Fruit fly (Drosophila melanogaster) whole organism, adult: ENCODE data around the gene to.

Experiments
- CG11617 ChIP-seq: fragments of 200-800 bp; sonication (Bioruptor generic); optimal IDR thresholded peaks from 2 replicates; lab custom pipeline; 2017; ENCODE audit warnings: mild to moderate bottlenecking, missing biosample characterization, missing genetic modification reagents, missing genetic modification characterization
- CG12768 ChIP-seq: fragments of 200-800 bp; sonication (Bioruptor generic); optimal IDR thresholded peaks from 2 replicates; lab custom pipeline; 2017; ENCODE audit warnings: missing biosample characterization, missing genetic modification characterization, mild to moderate bottlenecking, moderate library complexity, missing genetic modification reagents
- CG14711 ChIP-seq: fragments of 200-800 bp; sonication (Bioruptor generic); optimal IDR thresholded peaks from 2 replicates; lab custom pipeline; 2018; ENCODE audit warnings: missing biosample characterization, mild to moderate bottlenecking, missing genetic modification characterization, moderate library complexity
- CG1620 ChIP-seq: fragments of 200-800 bp; sonication (Bioruptor generic); optimal IDR thresholded peaks from 2 replicates; lab custom pipeline; 2016; ENCODE audit warnings: missing biosample characterization, missing genetic modification characterization
- CG33017 ChIP-seq: fragments of 200-800 bp; sonication (Bioruptor generic); optimal IDR thresholded peaks from 2 replicates; lab custom pipeline; 2018; ENCODE audit warnings: missing biosample characterization, mild to moderate bottlenecking, missing genetic modification characterization, moderate library complexity
- CG5204 ChIP-seq: fragments of 200-800 bp; sonication (Bioruptor generic); optimal IDR thresholded peaks from 2 replicates; lab custom pipeline; 2016; ENCODE audit warnings: missing biosample characterization, missing genetic modification characterization
- CG7045 ChIP-seq: fragments of 200-800 bp; sonication (Bioruptor generic); optimal IDR thresholded peaks from 2 replicates; lab custom pipeline; 2017; ENCODE audit warnings: missing biosample characterization, mild to moderate bottlenecking, missing genetic modification characterization
- CG7101 ChIP-seq: fragments of 200-800 bp; sonication (Bioruptor generic); optimal IDR thresholded peaks from 2 replicates; lab custom pipeline; 2018; ENCODE audit warnings: missing biosample characterization, mild to moderate bottlenecking, missing genetic modification characterization, moderate library complexity
- Clk ChIP-seq: fragments of 200-800 bp; sonication (Bioruptor generic); optimal IDR thresholded peaks from 2 replicates; lab custom pipeline; 2017; ENCODE audit warnings: missing biosample characterization, missing genetic modification characterization
- Crg-1 ChIP-seq: fragments of 200-800 bp; sonication (Bioruptor generic); optimal IDR thresholded peaks from 2 replicates; lab custom pipeline; 2016; ENCODE audit warnings: missing biosample characterization, missing genetic modification characterization
- Hr96 ChIP-seq: fragments of 200-800 bp; sonication (Bioruptor generic); optimal IDR thresholded peaks from 2 replicates; lab custom pipeline; 2016; ENCODE audit warnings: missing biosample characterization, missing genetic modification characterization
- Mnt ChIP-seq: fragments of 200-800 bp; sonication (Bioruptor generic); optimal IDR thresholded peaks from 2 replicates; lab custom pipeline; 2016; ENCODE audit warnings: missing biosample characterization, mild to moderate bottlenecking, missing genetic modification characterization
- bab1 ChIP-seq: fragments of 200-800 bp; sonication (Bioruptor generic); optimal IDR thresholded peaks from 3 replicates; lab custom pipeline; 2019; ENCODE audit warnings: missing biosample characterization, mild to moderate bottlenecking, missing genetic modification characterization, moderate library complexity
- cic ChIP-seq: fragments of 200-800 bp; sonication (Bioruptor generic); optimal IDR thresholded peaks from 2 replicates; lab custom pipeline; 2017; ENCODE audit warnings: missing biosample characterization, mild to moderate bottlenecking, missing genetic modification characterization, moderate library complexity
- cnc ChIP-seq, 2 experiments: fragments of >200 bp; optimal IDR thresholded peaks; 2 replicates each; lab custom pipeline; 2017
- kay ChIP-seq: fragments of 200-800 bp; sonication (Bioruptor generic); peaks from one replicate; lab custom pipeline; 2016; ENCODE audit warnings: missing biosample characterization, missing genetic modification characterization, borderline replicate concordance
- ovo ChIP-seq: fragments of 200-800 bp; sonication (Bioruptor generic); optimal IDR thresholded peaks from 2 replicates; lab custom pipeline; 2016; ENCODE audit warnings: missing biosample characterization, missing genetic modification characterization
- pad ChIP-seq: fragments of 200-800 bp; sonication (Bioruptor generic); optimal IDR thresholded peaks from 3 replicates; lab custom pipeline; 2017; ENCODE audit warnings: missing biosample characterization, missing genetic modification characterization, mild to moderate bottlenecking, moderate library complexity, missing genetic modification reagents
- tj ChIP-seq: fragments of 200-800 bp; sonication (Bioruptor generic); optimal IDR thresholded peaks from 3 replicates; lab custom pipeline; 2017; ENCODE audit warnings: missing biosample characterization, mild to moderate bottlenecking, missing genetic modification characterization, moderate library complexity
- toe ChIP-seq: fragments of 200-800 bp; sonication (Bioruptor generic); optimal IDR thresholded peaks from 2 replicates; lab custom pipeline; 2016; ENCODE audit warnings: missing biosample characterization, missing genetic modification characterization

Gene to

DNA sequence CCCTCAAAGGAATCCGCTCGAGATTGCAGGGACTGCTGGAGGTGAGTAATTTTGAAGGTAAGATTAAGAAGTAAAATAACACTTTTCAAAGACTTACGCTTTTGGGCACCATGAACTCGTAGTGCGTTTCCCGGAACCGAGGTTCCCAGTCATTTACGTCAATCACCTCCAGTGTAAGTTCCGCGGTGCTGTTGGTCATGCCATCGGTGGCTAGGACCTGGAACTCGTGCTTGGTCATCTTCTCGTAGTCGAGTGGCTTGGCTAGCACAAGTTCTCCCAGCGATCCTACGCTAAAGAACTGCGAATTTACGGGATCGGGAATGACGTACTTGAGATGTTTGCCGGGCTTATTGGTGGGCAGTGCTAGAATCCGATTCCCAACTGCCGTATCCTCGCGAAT lies 14.5 kb upstream of the to start:
- TF ChIP-seq CG33017 (tag; lab: Kevin White, UChicago) (no peak), Crg-1 (no peak), kay (GFP tag; lab: Kevin White, UChicago) (no peak), cnc (optimal IDR thresholded peaks at IDR 0.05; lab: Kevin White, UChicago) (no peak), CG12768 (no peak), cic (GFP tag; lab: Kevin White, UChicago) (no peak), CG14711 (tag; lab: Kevin White, UChicago) (no peak), Mnt (GFP tag; lab: Kevin White, UChicago) (no peak), ovo (GFP tag; lab: Kevin White, UChicago) (no peak), CG5204 (GFP tag; lab: Kevin White, UChicago) (no peak), CG7045 (GFP tag; lab: Kevin White, UChicago) (no peak), bab1 (GFP tag; lab: Kevin White, UChicago) (no peak), Clk (GFP tag; lab: Kevin White, UChicago) (no peak), CG11617 (no peak), Hr96 (no peak), CG1620 (GFP tag; lab: Kevin White, UChicago) (no peak), toe (GFP tag; lab: Kevin White, UChicago) (no peak), pad (GFP tag; lab: Kevin White, UChicago) (no peak), tj (GFP tag; lab: Kevin White, UChicago) (no peak)

DNA sequence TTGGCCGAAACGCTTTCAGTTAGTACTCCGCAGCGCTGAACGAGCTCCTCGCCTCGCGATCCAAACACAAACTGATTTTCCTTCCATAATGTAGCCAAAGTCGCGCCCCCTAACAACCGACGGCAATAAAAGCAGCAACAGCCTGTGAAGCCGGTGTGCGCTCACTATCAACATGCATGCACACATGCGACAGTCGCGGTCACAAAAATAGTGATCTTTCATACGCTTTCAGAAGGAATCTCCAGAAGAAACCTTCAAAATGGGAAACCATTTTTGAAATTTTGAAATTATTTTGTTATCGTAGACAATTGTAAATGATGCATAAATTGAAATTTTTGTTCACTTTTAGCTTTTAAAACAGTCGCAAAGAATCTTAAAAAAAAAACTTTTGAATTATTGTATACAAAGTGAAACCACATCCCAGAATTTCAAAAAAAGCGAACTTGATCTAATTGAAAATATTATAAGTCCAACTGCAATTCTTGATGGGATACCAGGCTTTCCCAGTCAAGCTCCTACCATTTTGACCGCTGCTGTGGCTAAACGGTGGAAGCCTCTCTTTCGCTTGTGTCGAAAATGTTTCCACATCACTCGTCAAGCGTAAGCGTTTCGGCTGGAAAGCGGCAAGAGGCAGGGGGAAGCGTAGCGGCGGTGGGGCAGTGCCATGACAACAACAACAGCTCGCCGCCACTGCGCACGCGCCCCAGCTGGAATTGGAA lies 7.5 kb upstream of the to start, which contains the start of gene Cad96Cb:
Gene Cad96Cb, minus strand, starts transcription at position 51 of the 719 bp plus-strand sequence.
- TF ChIP-seq CG14711 (tag; lab: Kevin White, UChicago) = no peak

DNA sequence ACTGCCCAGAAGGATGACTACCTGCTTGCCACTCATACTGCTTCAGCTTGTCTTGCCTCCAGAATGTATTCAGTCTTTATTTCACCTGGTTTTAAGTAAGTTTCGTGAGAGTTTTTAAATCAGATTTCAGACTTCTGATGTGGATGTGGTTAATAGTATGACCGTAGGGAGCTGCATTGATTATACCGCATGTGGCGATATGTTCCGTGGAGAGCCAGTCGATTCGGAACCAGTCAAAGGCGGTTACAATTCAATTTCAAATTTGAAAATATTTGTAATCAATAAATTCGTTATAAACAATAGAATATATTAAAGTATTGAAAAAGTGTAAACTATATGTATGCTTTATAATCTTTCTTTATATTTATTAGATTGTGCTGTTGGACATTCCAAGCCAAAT lies 4.6 kb upstream of the to start, which contains the start of gene Sil1:
Gene Sil1, minus strand, starts transcription at position 168 of the 400 bp plus-strand sequence.
- TF ChIP-seq CG7045 (GFP tag; lab: Kevin White, UChicago) (no peak), toe (GFP tag; lab: Kevin White, UChicago) (no peak), CG1620 (GFP tag; lab: Kevin White, UChicago) (no peak), Hr96 (no peak), CG5204 (GFP tag; lab: Kevin White, UChicago) (no peak), cnc (optimal IDR thresholded peaks at IDR 0.05; lab: Kevin White, UChicago) (no peak), Clk (GFP tag; lab: Kevin White, UChicago) (no peak), CG12768 (no peak), CG7101 (tag; lab: Kevin White, UChicago) (no peak), CG14711 (tag; lab: Kevin White, UChicago) (no peak), ovo (GFP tag; lab: Kevin White, UChicago) (no peak), bab1 (GFP tag; lab: Kevin White, UChicago) (no peak)

DNA sequence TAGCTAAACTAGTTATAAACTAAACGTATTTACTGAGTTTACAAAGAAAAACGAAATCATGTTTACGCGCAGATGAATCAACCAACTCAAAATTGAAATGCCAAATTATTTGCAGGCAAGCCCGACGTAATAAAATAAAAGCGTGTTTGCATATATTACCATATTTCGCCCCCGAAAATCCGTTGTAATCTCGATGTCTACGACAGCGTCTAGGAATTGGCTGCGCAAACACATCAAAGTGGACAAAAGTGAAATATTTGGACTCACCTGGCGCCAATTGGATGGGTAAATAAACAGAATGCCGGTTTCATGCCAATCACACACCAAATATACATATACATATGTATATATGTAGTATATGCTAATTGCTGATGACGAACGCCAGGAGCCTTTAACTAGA lies 3.9 kb upstream of the to start:
- TF ChIP-seq CG1620 (GFP tag; lab: Kevin White, UChicago) (no peak), Crg-1 (no peak), ovo (GFP tag; lab: Kevin White, UChicago) (no peak)

- TF ChIP-seq pad (GFP tag; lab: Kevin White, UChicago) (no peak), kay (GFP tag; lab: Kevin White, UChicago) (no peak), CG12768 (no peak), bab1 (GFP tag; lab: Kevin White, UChicago) (no peak), CG11617 (no peak), CG33017 (tag; lab: Kevin White, UChicago) (no peak), CG1620 (GFP tag; lab: Kevin White, UChicago) (no peak), cnc (optimal IDR thresholded peaks at IDR 0.05; lab: Kevin White, UChicago) (no peak)
Observed at dm6 chr3R:25237314-25237713, 2.7 kb upstream of the to start, which contains the start of gene Jhbp7. Jhbp7 (plus strand) TSS chr3R:25237614.

DNA sequence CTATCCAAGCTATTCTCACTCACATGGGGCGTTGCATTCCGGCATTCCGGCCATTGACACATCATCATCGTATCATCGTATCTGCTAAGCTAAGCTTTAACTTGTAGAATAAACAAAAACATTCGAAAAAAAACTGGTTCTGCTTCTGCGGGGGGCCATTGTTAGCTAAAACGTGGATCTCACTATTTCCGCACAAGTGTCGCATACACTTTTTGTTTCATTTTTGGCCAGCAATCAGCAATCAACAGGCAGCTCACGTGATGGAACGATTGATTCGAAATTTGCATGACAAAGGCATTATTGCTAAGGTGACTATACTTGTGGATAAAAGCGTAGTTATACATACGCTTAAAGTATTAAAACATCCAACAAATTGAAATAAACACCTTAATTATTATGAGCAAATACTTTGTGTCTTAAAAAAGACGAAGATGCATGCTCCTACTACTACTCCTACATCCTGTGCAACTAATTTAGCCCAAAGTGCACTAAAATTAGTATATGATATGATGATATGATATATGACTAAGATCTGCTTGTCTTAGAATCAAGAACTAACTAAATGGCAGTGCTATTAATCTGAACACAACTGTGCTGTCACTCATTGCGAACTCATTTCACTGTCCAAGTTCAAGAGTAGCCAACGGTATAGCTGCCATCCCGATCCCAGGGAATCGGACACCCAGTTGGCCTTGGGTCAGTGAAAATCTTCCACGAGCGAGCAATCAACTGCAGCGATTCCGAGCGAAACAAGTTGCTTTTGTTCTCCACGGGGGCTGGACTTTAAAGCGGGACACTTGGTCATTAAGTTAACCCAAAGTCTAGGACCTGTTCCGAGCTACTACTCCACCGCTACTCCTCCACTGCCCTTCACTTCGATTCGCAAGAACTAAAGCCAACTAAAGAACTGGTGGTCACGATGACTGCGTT lies 944 bp upstream of the to start:
- TF ChIP-seq CG11617 (no peak), toe (GFP tag; lab: Kevin White, UChicago) (no peak), kay (GFP tag; lab: Kevin White, UChicago) (no peak), Clk (GFP tag; lab: Kevin White, UChicago) (no peak), tj (GFP tag; lab: Kevin White, UChicago) (no peak), Mnt (GFP tag; lab: Kevin White, UChicago) (no peak), CG1620 (GFP tag; lab: Kevin White, UChicago) (no peak), Crg-1 (no peak), ovo (GFP tag; lab: Kevin White, UChicago) (no peak), CG33017 (tag; lab: Kevin White, UChicago) (no peak), cic (GFP tag; lab: Kevin White, UChicago) (no peak), CG7045 (GFP tag; lab: Kevin White, UChicago) (no peak)
